Worm (Caenorhabditis elegans) whole organism, early embryonic: ENCODE measurements around the gene C24H10.4.

Experiments
- B0310.2 ChIP-seq: sonication (generic microtip); optimal IDR thresholded peaks from 2 replicates; lab custom pipeline; 2016; ENCODE audit warnings: mild to moderate bottlenecking, missing genetic modification characterization, missing compliant biosample characterization
- F13C5.2 ChIP-seq: sonication (generic microtip); optimal IDR thresholded peaks from 2 replicates; lab custom pipeline; 2017; ENCODE audit warnings: mild to moderate bottlenecking, missing genetic modification characterization, inconsistent platforms, missing compliant biosample characterization
- aly-1 ChIP-seq: sonication (generic microtip); optimal IDR thresholded peaks from 2 replicates; lab custom pipeline; 2016; ENCODE audit warnings: missing genetic modification characterization, missing compliant biosample characterization
- ama-1 ChIP-seq: fragments of 150-350 bp; optimal IDR thresholded peaks from 2 replicates; lab custom pipeline; 2014
- ceh-13 ChIP-seq: fragments of 200-800 bp; sonication (Bioruptor generic); optimal IDR thresholded peaks from 2 replicates; lab custom pipeline; 2018; ENCODE audit warnings: mild to moderate bottlenecking, missing genetic modification characterization, missing compliant biosample characterization
- ceh-36 ChIP-seq: sonication (generic microtip); optimal IDR thresholded peaks from 2 replicates; lab custom pipeline; 2016; ENCODE audit warnings: missing genetic modification characterization, inconsistent platforms, missing compliant biosample characterization
- ets-7 ChIP-seq: sonication (generic microtip); optimal IDR thresholded peaks from 2 replicates; lab custom pipeline; 2016; ENCODE audit warnings: missing genotype, missing genetic modification characterization, missing compliant biosample characterization
- flt-1 ChIP-seq: fragments of 200-800 bp; sonication (Bioruptor generic); IDR thresholded peaks from 2 replicates; pipeline ENCODE4 v1.3.6; 2022; ENCODE audit warnings: missing genetic modification characterization, missing compliant biosample characterization
- hmbx-1 ChIP-seq: sonication (generic microtip); optimal IDR thresholded peaks from 2 replicates; lab custom pipeline; 2016; ENCODE audit warnings: mild to moderate bottlenecking, missing genetic modification characterization, missing compliant biosample characterization
- hmg-4 ChIP-seq: fragments of 200-800 bp; sonication (Bioruptor generic); optimal IDR thresholded peaks from 2 replicates; lab custom pipeline; 2018; ENCODE audit warnings: mild to moderate bottlenecking, missing genetic modification characterization, missing compliant biosample characterization
- hnd-1 ChIP-seq: sonication (generic microtip); optimal IDR thresholded peaks from 2 replicates; lab custom pipeline; 2016; ENCODE audit warnings: missing genetic modification characterization, missing compliant biosample characterization
- pes-1 ChIP-seq: fragments of 200-800 bp; sonication (Bioruptor generic); IDR thresholded peaks from 2 replicates; pipeline ENCODE4 v1.3.6; 2022; ENCODE audit warnings: missing genetic modification reagents, missing genetic modification characterization, missing compliant biosample characterization
- scrt-1 ChIP-seq: fragments of 200-800 bp; sonication (Bioruptor generic); IDR thresholded peaks from 2 replicates; pipeline ENCODE4 v1.3.6; 2022; ENCODE audit warnings: missing genetic modification characterization, missing compliant biosample characterization
- sea-1 ChIP-seq: fragments of 200-800 bp; sonication (Bioruptor generic); conservative IDR thresholded peaks from 2 replicates; pipeline ENCODE4 v1.3.6; 2022; ENCODE audit warnings: missing genetic modification characterization, missing compliant biosample characterization
- tbx-11 ChIP-seq: fragments of 200-800 bp; sonication (Bioruptor generic); IDR thresholded peaks from 2 replicates; pipeline ENCODE4 v1.3.6; 2022; ENCODE audit warnings: missing genetic modification characterization, missing compliant biosample characterization
- tbx-37 ChIP-seq: fragments of 200-800 bp; sonication (Bioruptor generic); conservative IDR thresholded peaks from 2 replicates; pipeline ENCODE4 v1.3.6; 2022; ENCODE audit warnings: missing genetic modification reagents, missing genetic modification characterization, missing compliant biosample characterization
- tra-4 ChIP-seq: sonication (generic microtip); optimal IDR thresholded peaks from 2 replicates; lab custom pipeline; 2017; ENCODE audit warnings: missing genetic modification characterization, missing compliant biosample characterization

C24H10.4 gene

ce11 chrX:5037673-5038072, 21.4 kb downstream of the C24H10.4 start, which contains the start of gene ZC449.5:
Gene ZC449.5 (minus strand): TSS chrX:5037773.
- TF ChIP-seq hnd-1 (tag; lab: Kevin White, UChicago) (no peak), tbx-37 (GFP tag; lab: Robert Waterston, UW) (no peak), ceh-13 (GFP tag; lab: Kevin White, UChicago) (no peak), tbx-11 (GFP tag; lab: Robert Waterston, UW) (no peak), ceh-36 (tag; lab: Kevin White, UChicago) (no peak), aly-1 (no peak), ama-1 (lab: Kevin White, UChicago) (no peak), pes-1 (GFP tag; lab: Robert Waterston, UW) (no peak), hmbx-1 (tag; lab: Kevin White, UChicago) (no peak), hmg-4 (GFP tag; lab: Kevin White, UChicago) (no peak)

- TF ChIP-seq sea-1 (GFP tag; lab: Robert Waterston, UW) (no peak), F13C5.2 (tag; lab: Kevin White, UChicago) (no peak), aly-1 (no peak), pes-1 (GFP tag; lab: Robert Waterston, UW) (no peak), tra-4 (tag; lab: Kevin White, UChicago) (no peak), ceh-36 (tag; lab: Kevin White, UChicago) (no peak), hmbx-1 (tag; lab: Kevin White, UChicago) (no peak), tbx-37 (GFP tag; lab: Robert Waterston, UW) (no peak), ama-1 (lab: Kevin White, UChicago) (no peak), hnd-1 (tag; lab: Kevin White, UChicago) (no peak), ets-7 (tag; lab: Kevin White, UChicago) (no peak), B0310.2 (tag; lab: Kevin White, UChicago) (no peak), scrt-1 (GFP tag; lab: Robert Waterston, UW) (no peak), hmg-4 (GFP tag; lab: Kevin White, UChicago) (no peak), ceh-13 (GFP tag; lab: Kevin White, UChicago) (no peak), tbx-11 (GFP tag; lab: Robert Waterston, UW) (no peak), flt-1 (no peak)
These were observed 25.2 kb downstream of the C24H10.4 start, which contains the start of gene ZC449.4 for ce11 chrX:5033868-5034267. Gene ZC449.4 (minus strand): TSS chrX:5033968.

ce11 chrX:5031742-5032141, 27.3 kb downstream of the C24H10.4 start:
- TF ChIP-seq aly-1 = no peak
- TF ChIP-seq pes-1 (GFP tag; lab: Robert Waterston, UW) = no peak
- no peak for TF ChIP-seq B0310.2 (tag; lab: Kevin White, UChicago)
- no peak for TF ChIP-seq F13C5.2 (tag; lab: Kevin White, UChicago)

- no peak for TF ChIP-seq flt-1
These were observed 30.5 kb downstream of the C24H10.4 start for ce11 chrX:5028593-5028955.

DNA sequence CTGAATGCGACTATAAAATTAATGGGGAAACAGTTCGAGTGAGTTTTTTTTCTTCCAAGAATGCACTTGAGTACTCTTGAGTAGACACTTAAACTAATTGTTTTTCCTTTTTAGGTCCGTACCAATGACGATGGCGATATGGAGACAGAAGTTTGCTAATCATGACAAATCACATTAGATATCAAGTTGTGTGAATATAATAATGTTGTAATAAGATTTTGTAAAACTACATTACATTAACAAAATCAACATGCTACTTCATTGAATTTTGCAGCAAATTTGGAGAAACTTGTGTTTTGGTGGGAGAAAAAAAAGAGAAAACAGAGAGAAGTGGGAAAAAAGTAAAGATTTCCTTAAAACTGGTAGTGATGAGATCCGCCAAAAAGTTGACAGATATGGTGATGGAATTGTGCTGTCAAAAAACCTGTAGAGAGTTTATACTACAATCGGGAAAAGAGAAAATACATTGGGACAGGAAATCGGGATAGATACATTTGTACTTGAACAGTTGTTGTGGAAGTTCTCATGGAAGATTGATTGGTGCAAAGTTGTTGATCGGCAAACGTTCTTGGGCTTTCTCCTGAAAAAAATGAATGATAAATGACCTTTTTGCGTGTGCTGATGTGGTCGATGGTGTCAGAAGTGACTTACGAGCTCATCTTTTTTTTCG, 31.0 kb downstream of the C24H10.4 start:
- TF ChIP-seq scrt-1 (GFP tag; lab: Robert Waterston, UW) (no peak), F13C5.2 (tag; lab: Kevin White, UChicago) (no peak), tbx-11 (GFP tag; lab: Robert Waterston, UW) (no peak), ceh-36 (tag; lab: Kevin White, UChicago) (no peak), hmbx-1 (tag; lab: Kevin White, UChicago) (no peak), sea-1 (GFP tag; lab: Robert Waterston, UW) (no peak), tbx-37 (GFP tag; lab: Robert Waterston, UW) (no peak), B0310.2 (tag; lab: Kevin White, UChicago) (no peak), hmg-4 (GFP tag; lab: Kevin White, UChicago) (no peak), aly-1 (no peak), ama-1 (lab: Kevin White, UChicago) (no peak), tra-4 (tag; lab: Kevin White, UChicago) (no peak), flt-1 (no peak), hnd-1 (tag; lab: Kevin White, UChicago) (no peak), ceh-13 (GFP tag; lab: Kevin White, UChicago) (no peak), pes-1 (GFP tag; lab: Robert Waterston, UW) (no peak), ets-7 (tag; lab: Kevin White, UChicago) (no peak)

ce11 chrX:5026461-5026860, 32.6 kb downstream of the C24H10.4 start:
- TF ChIP-seq ets-7 (tag; lab: Kevin White, UChicago) = no peak
- TF ChIP-seq hnd-1 (tag; lab: Kevin White, UChicago) = no peak
- TF ChIP-seq ama-1 (lab: Kevin White, UChicago) = no peak
- TF ChIP-seq F13C5.2 (tag; lab: Kevin White, UChicago) = no peak
- no peak for TF ChIP-seq ceh-13 (GFP tag; lab: Kevin White, UChicago)
- no peak for TF ChIP-seq pes-1 (GFP tag; lab: Robert Waterston, UW)
- no peak for TF ChIP-seq tra-4 (tag; lab: Kevin White, UChicago)

- TF ChIP-seq tbx-37 (GFP tag; lab: Robert Waterston, UW) = no peak
- no peak for TF ChIP-seq ceh-36 (tag; lab: Kevin White, UChicago)
- no peak for TF ChIP-seq B0310.2 (tag; lab: Kevin White, UChicago)
- TF ChIP-seq hmg-4 (GFP tag; lab: Kevin White, UChicago) = no peak
- TF ChIP-seq ceh-13 (GFP tag; lab: Kevin White, UChicago) = no peak
- no peak for TF ChIP-seq scrt-1 (GFP tag; lab: Robert Waterston, UW)
- TF ChIP-seq hmbx-1 (tag; lab: Kevin White, UChicago) = no peak
- TF ChIP-seq aly-1 = no peak
- no peak for TF ChIP-seq ama-1 (lab: Kevin White, UChicago)
- TF ChIP-seq tra-4 (tag; lab: Kevin White, UChicago) = no peak
- no peak for TF ChIP-seq pes-1 (GFP tag; lab: Robert Waterston, UW)
These were observed 34.8 kb downstream of the C24H10.4 start, which contains the start of gene ZC449.1 for ce11 chrX:5024300-5024699. Gene ZC449.1 (plus strand): TSS chrX:5024420.
